Worm (Caenorhabditis elegans): Measurements from ENCODE around the gene F35D2.6.
A peak's percentile ranks its signal among the peaks of the same experiment; 100 is the strongest.

F35D2.6 gene

ce11 chrII:7529078-7529683, 48.3 kb upstream of the F35D2.6 start, which contains the start of gene ZK1290.5 (continued):
- no peak for TF ChIP-seq hmg-11 (tag; optimal IDR thresholded peaks at IDR 0.05)
- TF ChIP-seq tbx-2 (tag; optimal IDR thresholded peaks at IDR 0.05), result peak; percentile 62
- peak; percentile 75 for TF ChIP-seq mml-1 (tag; optimal IDR thresholded peaks at IDR 0.05)
- TF ChIP-seq nfya-1 (tag; optimal IDR thresholded peaks at IDR 0.05; ENCODE audit: insufficient read depth), result peak; percentile 87
- no peak for TF ChIP-seq zag-1 (tag; optimal IDR thresholded peaks at IDR 0.05)
- no peak for TF ChIP-seq ceh-82 (tag; optimal IDR thresholded peaks at IDR 0.05)
- TF ChIP-seq fkh-10 (GFP tag; optimal IDR thresholded peaks at IDR 0.05), result no peak
- no peak for TF ChIP-seq ztf-11 (tag; optimal IDR thresholded peaks at IDR 0.05)
- no peak for TF ChIP-seq daf-12 (tag; optimal IDR thresholded peaks at IDR 0.05)
- TF ChIP-seq ZK546.5 (tag; optimal IDR thresholded peaks at IDR 0.05), result no peak
- TF ChIP-seq ceh-9 (tag; optimal IDR thresholded peaks at IDR 0.05), result no peak
- TF ChIP-seq nhr-76 (tag; optimal IDR thresholded peaks at IDR 0.05), result no peak
- TF ChIP-seq lin-15B (tag; optimal IDR thresholded peaks at IDR 0.05), result peak; percentile 58
- no peak for TF ChIP-seq sea-2 (GFP tag; optimal IDR thresholded peaks at IDR 0.05)
- no peak for TF ChIP-seq nhr-12 (tag; optimal IDR thresholded peaks at IDR 0.05)
- no peak for TF ChIP-seq fkh-2 (tag; optimal IDR thresholded peaks at IDR 0.05)

DNA sequence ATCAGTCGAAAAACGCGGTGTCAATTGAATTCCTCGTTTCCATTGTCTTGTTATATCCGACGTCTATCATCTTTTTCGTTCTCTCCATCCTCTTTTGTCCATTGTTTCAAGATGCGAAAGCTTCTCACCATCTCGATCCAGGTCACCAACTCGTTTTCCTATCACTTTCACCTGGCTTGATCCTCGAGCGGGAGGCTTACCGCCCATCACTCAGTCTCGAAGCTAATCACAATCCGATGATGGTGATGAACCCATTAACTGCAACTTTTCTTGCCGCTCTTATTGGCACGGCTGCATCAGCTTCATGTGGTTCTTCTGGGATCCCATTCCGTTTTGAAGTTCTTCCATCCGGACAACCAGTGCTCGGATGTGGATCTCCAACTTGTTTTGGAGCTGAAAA, 46.6 kb upstream of the F35D2.6 start, which contains the start of gene wrt-1:
wrt-1 (plus strand) TSS at position 53 of the 400 bp plus-strand sequence.
- TF ChIP-seq ama-1 (optimal IDR thresholded peaks at IDR 0.05) (peak; percentile 19), nhr-23 (tag; optimal IDR thresholded peaks at IDR 0.05) (peak; percentile 41), tbx-2 (tag; optimal IDR thresholded peaks at IDR 0.05) (no peak)

ce11 chrII:7531478-7531877, 46.0 kb upstream of the F35D2.6 start:
- TF ChIP-seq hmg-11 (tag; optimal IDR thresholded peaks at IDR 0.05), result no peak
- peak in 1 of 3 experiments; percentile 63 for TF ChIP-seq elt-3 (tag; optimal IDR thresholded peaks at IDR 0.05)
- TF ChIP-seq nhr-23 (tag; optimal IDR thresholded peaks at IDR 0.05), result peak; percentile 52
- TF ChIP-seq nhr-43 (tag; optimal IDR thresholded peaks at IDR 0.05; ENCODE audit: poor library complexity, severe bottlenecking), result peak; percentile 59

- TF ChIP-seq nhr-25 (tag; optimal IDR thresholded peaks at IDR 0.05) (peak; percentile 10), ama-1 (optimal IDR thresholded peaks at IDR 0.05) (no peak), nhr-23 (tag; optimal IDR thresholded peaks at IDR 0.05) (peak; percentile 86), elt-1 (tag; optimal IDR thresholded peaks at IDR 0.05) (peak; percentile 6)
Measured at ce11 chrII:7534369-7534768, 43.1 kb upstream of the F35D2.6 start, which contains the start of gene wrt-10. Gene wrt-10 (minus strand): TSS chrII:7534563.

- peak; percentile 56 for TF ChIP-seq elt-2 (tag; optimal IDR thresholded peaks at IDR 0.05)
- TF ChIP-seq pqm-1 (tag; optimal IDR thresholded peaks at IDR 0.05), result peak; percentile 7
- no peak for TF ChIP-seq ztf-11 (tag; optimal IDR thresholded peaks at IDR 0.05)
- TF ChIP-seq nhr-76 (tag; optimal IDR thresholded peaks at IDR 0.05), result no peak
Measured at ce11 chrII:7534934-7535333, 42.6 kb upstream of the F35D2.6 start, which contains the start of gene ZK1290.13. Gene ZK1290.13 (plus strand): TSS chrII:7535006.

DNA sequence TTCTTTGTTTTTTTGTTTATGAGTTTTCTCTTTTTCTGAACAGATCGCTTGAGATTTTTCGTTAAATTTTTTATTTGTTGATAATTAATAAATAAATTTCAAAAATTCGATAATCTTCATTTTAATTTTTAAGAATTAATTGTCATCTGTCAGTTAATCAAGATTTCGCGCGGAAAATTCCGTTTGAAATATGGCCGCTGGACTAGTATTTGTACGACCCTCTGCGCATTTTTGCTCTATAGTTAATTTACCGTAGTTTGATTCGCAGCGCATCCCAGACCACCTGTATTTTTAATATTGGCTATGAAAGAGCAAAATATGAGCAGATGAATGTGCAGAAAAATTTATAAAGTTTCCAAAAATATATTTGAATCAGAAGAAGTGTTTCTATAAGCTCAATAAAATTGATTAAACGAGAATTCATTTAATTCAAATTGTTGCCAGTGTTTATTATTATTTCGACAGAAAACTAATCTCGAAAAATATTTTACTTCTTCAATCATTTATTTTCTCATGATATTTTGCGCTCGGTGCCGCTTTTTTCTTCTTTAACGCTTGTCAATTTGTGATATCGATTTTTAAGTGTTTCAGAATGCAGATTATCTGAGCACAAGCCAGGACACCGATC, 39.8 kb upstream of the F35D2.6 start, which contains the start of gene nfi-1:
nfi-1 (plus strand) TSS at position 578 of the 628 bp plus-strand sequence.
- TF ChIP-seq snpc-4 (tag; optimal IDR thresholded peaks at IDR 0.05) (peak; percentile 66), pha-4 (tag; optimal IDR thresholded peaks at IDR 0.05) (peak; percentile 81), nhr-23 (tag; optimal IDR thresholded peaks at IDR 0.05) (peak; percentile 13), nhr-11 (tag; optimal IDR thresholded peaks at IDR 0.05) (no peak), lin-15B (tag; optimal IDR thresholded peaks at IDR 0.05) (peak; percentile 68), lsy-12 (tag; optimal IDR thresholded peaks at IDR 0.05) (no peak), lin-39 (tag; optimal IDR thresholded peaks at IDR 0.05) (peak; percentile 64), nfya-1 (tag; optimal IDR thresholded peaks at IDR 0.05; ENCODE audit: insufficient read depth) (peak; percentile 79), nhr-25 (tag; optimal IDR thresholded peaks at IDR 0.05) (peak; percentile 22), ceh-9 (tag; optimal IDR thresholded peaks at IDR 0.05) (no peak), aly-2 (tag; optimal IDR thresholded peaks at IDR 0.05) (no peak)

Data from whole organism, L3 larva.